Worm (Caenorhabditis elegans) whole organism, midembryonic: ENCODE results near the gene T22B7.4.

ENCODE experiments used
- klf-2 ChIP-seq: fragments of 200-800 bp; sonication (Bioruptor generic); conservative IDR thresholded peaks from 2 replicates; pipeline ENCODE4 v1.3.6; 2022; ENCODE audit warnings: missing genetic modification reagents, missing genetic modification characterization, missing compliant biosample characterization
- ref-1 ChIP-seq: fragments of 200-800 bp; sonication (Bioruptor generic); conservative IDR thresholded peaks from 2 replicates; pipeline ENCODE4 v1.3.6; 2022; ENCODE audit warnings: missing genetic modification reagents, missing genetic modification characterization, missing compliant biosample characterization
- ztf-23 ChIP-seq: fragments of 200-800 bp; sonication (Bioruptor generic); IDR thresholded peaks from 2 replicates; pipeline ENCODE4 v1.3.6; 2022; ENCODE audit warnings: missing genetic modification reagents, missing genetic modification characterization, missing compliant biosample characterization
- ztf-29 ChIP-seq: fragments of 200-800 bp; sonication (Bioruptor generic); IDR thresholded peaks from 2 replicates; pipeline ENCODE4 v1.3.6; 2022; ENCODE audit warnings: missing genetic modification reagents, missing genetic modification characterization, missing compliant biosample characterization

- no peak for TF ChIP-seq ref-1
- TF ChIP-seq klf-2, result no peak
- TF ChIP-seq ztf-23 (GFP tag; lab: Robert Waterston, UW), result no peak
- no peak for TF ChIP-seq ztf-29 (GFP tag; lab: Robert Waterston, UW)
Observed at ce11 chrX:5661179-5661578, 20.0 kb upstream of the T22B7.4 start.
